Worm (Caenorhabditis elegans): ENCODE results near the gene srj-15.

The srj-15 gene

ce11 chrV:1921321-1921720, 43.4 kb downstream of the srj-15 start, which contains the start of gene gst-37:
Gene gst-37 (plus strand): TSS chrV:1921621.
- TF ChIP-seq efl-1 (optimal IDR thresholded peaks at IDR 0.05) (no peak), efl-1 (GFP tag; optimal IDR thresholded peaks at IDR 0.05 in 1 of 2) (no peak), nhr-20 (tag; optimal IDR thresholded peaks at IDR 0.05) (no peak), hpl-2 (GFP tag; optimal IDR thresholded peaks at IDR 0.05) (no peak), sup-37 (GFP tag; optimal IDR thresholded peaks at IDR 0.05) (no peak), egl-27 (tag; optimal IDR thresholded peaks at IDR 0.05) (no peak), ztf-11 (tag; optimal IDR thresholded peaks at IDR 0.05) (no peak)

- TF ChIP-seq F16B12.6 (tag; optimal IDR thresholded peaks at IDR 0.05) (no peak), snu-23 (GFP tag; optimal IDR thresholded peaks at IDR 0.05) (no peak), sup-37 (GFP tag; optimal IDR thresholded peaks at IDR 0.05) (no peak), ceh-63 (GFP tag; optimal IDR thresholded peaks at IDR 0.05) (no peak)
Measured at ce11 chrV:1920105-1920504, 44.6 kb downstream of the srj-15 start, which contains the start of gene Y32G9A.12. Gene Y32G9A.12 (minus strand): TSS chrV:1920205.

DNA sequence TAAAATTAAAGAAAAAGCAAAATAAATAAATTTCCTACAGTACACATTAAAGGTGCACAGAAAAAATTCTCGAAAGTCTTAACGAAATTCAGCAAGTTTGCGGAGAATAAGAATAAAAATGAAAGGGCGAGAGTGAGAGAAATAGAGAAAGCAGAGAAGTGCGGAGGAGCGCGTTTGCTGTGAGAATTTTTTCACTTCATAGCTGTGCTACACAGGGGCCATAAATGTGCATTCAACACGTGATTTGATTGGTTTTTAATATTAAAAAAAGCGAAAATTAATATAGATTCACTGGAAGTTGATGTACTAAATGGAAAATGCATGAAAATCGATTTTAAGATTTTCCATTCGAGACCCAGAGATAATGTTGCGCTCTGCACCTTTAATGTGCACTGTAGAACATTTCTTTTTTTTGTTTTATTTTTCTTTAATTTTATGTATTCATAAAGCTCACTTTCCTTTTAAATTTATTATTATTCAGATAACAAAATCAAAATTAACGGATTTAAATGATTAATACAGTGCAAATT, 46.6 kb downstream of the srj-15 start, which contains the start of gene Y32G9A.2:
Gene Y32G9A.2, plus strand, starts transcription at position 480 of the 530 bp plus-strand sequence.
- TF ChIP-seq unc-98 (GFP tag; IDR thresholded peaks at IDR 0.05) (no peak), efl-3 (GFP tag; optimal IDR thresholded peaks at IDR 0.05) (no peak), ceh-82 (tag; optimal IDR thresholded peaks at IDR 0.05) (peak in 1 of 3 experiments; percentile 36), dsc-1 (tag; optimal IDR thresholded peaks at IDR 0.05) (peak; percentile 20), unc-86 (tag; optimal IDR thresholded peaks at IDR 0.05) (no peak), nhr-85 (tag) (peak; percentile 68), aly-2 (tag; optimal IDR thresholded peaks at IDR 0.05) (no peak), Y116A8C.19 (tag; optimal IDR thresholded peaks at IDR 0.05; ENCODE audit: borderline replicate concordance) (no peak), C16A3.4 (tag; optimal IDR thresholded peaks at IDR 0.05) (peak; percentile 53), swsn-7 (tag; optimal IDR thresholded peaks at IDR 0.05) (peak; percentile 30), ceh-90 (tag; optimal IDR thresholded peaks at IDR 0.05) (no peak), skn-1 (tag; optimal IDR thresholded peaks at IDR 0.05) (peak; percentile 43), aha-1 (tag; optimal IDR thresholded peaks at IDR 0.05) (no peak), nhr-28 (tag; optimal IDR thresholded peaks at IDR 0.05) (no peak), hlh-4 (tag; optimal IDR thresholded peaks at IDR 0.05) (no peak), rnt-1 (tag; optimal IDR thresholded peaks at IDR 0.05) (peak; percentile 45), fkh-8 (tag; optimal IDR thresholded peaks at IDR 0.05) (no peak), alr-1 (tag; optimal IDR thresholded peaks at IDR 0.05; ENCODE audit: borderline replicate concordance) (no peak), lin-39 (tag; optimal IDR thresholded peaks at IDR 0.05) (no peak), fos-1 (tag; optimal IDR thresholded peaks at IDR 0.05) (no peak), zip-4 (GFP tag; optimal IDR thresholded peaks at IDR 0.05) (no peak), tbx-2 (tag; optimal IDR thresholded peaks at IDR 0.05) (peak; percentile 32), lin-15B (tag; optimal IDR thresholded peaks at IDR 0.05) (peak; percentile 22), lin-14 (GFP tag; optimal IDR thresholded peaks at IDR 0.05) (no peak), lsy-2 (tag; optimal IDR thresholded peaks at IDR 0.05) (peak in 1 of 2 experiments; percentile 72), ztf-11 (tag; optimal IDR thresholded peaks at IDR 0.05) (no peak), pag-3 (tag; optimal IDR thresholded peaks at IDR 0.05; ENCODE audit: borderline replicate concordance, insufficient read depth) (no peak), nhr-20 (tag; optimal IDR thresholded peaks at IDR 0.05) (peak; percentile 49), C34B4.2 (tag; optimal IDR thresholded peaks at IDR 0.05) (no peak), elt-2 (tag; optimal IDR thresholded peaks at IDR 0.05) (no peak), sptf-1 (tag; optimal IDR thresholded peaks at IDR 0.05) (no peak), nhr-77 (tag; optimal IDR thresholded peaks at IDR 0.05) (peak; percentile 16), jun-1 (tag; optimal IDR thresholded peaks at IDR 0.05) (no peak), grh-1 (GFP tag; IDR thresholded peaks at IDR 0.05) (no peak), pax-3 (tag; optimal IDR thresholded peaks at IDR 0.05) (no peak), egl-27 (tag; optimal IDR thresholded peaks at IDR 0.05) (no peak), lin-13 (GFP tag; optimal IDR thresholded peaks at IDR 0.05) (peak; percentile 35), dpl-1 (GFP tag; optimal IDR thresholded peaks at IDR 0.05) (peak; percentile 43 to 62 (median 61)), nhr-11 (tag; optimal IDR thresholded peaks at IDR 0.05) (no peak), egl-13 (tag; optimal IDR thresholded peaks at IDR 0.05) (no peak), blmp-1 (tag; optimal IDR thresholded peaks at IDR 0.05) (peak; percentile 81), nhr-84 (tag; optimal IDR thresholded peaks at IDR 0.05) (no peak)

All from whole organism, L1 larva.